Worm (Caenorhabditis elegans) whole organism, L2 larva: ENCODE data around the gene Y23B4A.1.
A peak's percentile ranks its signal among the peaks of the same experiment; 100 is the strongest.

Experiments
- C34F6.9 ChIP-seq: fragments of 150-350 bp; optimal IDR thresholded peaks from 2 replicates; lab custom pipeline; 2014; ENCODE audit warnings: missing biosample characterization, missing genetic modification characterization
- F13H6.1 ChIP-seq: sonication (generic microtip); optimal IDR thresholded peaks from 2 replicates; lab custom pipeline; 2016; ENCODE audit warnings: missing genetic modification characterization, missing compliant biosample characterization
- R02D3.7 ChIP-seq: fragments of 150-350 bp; optimal IDR thresholded peaks from 2 replicates; lab custom pipeline; 2014; ENCODE audit warnings: missing biosample characterization, missing genetic modification characterization
- Y55F3AM.14 ChIP-seq: fragments of 200-800 bp; sonication (Bioruptor generic); optimal IDR thresholded peaks from 2 replicates; lab custom pipeline; 2018; ENCODE audit warnings: mild to moderate bottlenecking, missing genetic modification characterization, missing compliant biosample characterization
- ZK546.5 ChIP-seq: sonication (generic microtip); optimal IDR thresholded peaks from 2 replicates; lab custom pipeline; 2017; ENCODE audit warnings: missing biosample characterization, missing genetic modification characterization
- alr-1 ChIP-seq: fragments of 150-350 bp; optimal IDR thresholded peaks from 2 replicates; lab custom pipeline; 2014; ENCODE audit warnings: missing biosample characterization, missing genetic modification characterization
- aly-2 ChIP-seq: fragments of 150-350 bp; optimal IDR thresholded peaks from 2 replicates; lab custom pipeline; 2014; ENCODE audit warnings: missing biosample characterization, missing genetic modification characterization
- blmp-1 ChIP-seq: sonication (generic microtip); optimal IDR thresholded peaks from 2 replicates; lab custom pipeline; 2017; ENCODE audit warnings: missing genetic modification characterization, mild to moderate bottlenecking, missing compliant biosample characterization, antibody characterized with exemption, moderate library complexity; ENCODE audit not compliant: insufficient read depth
- ceh-16 ChIP-seq: fragments of 150-350 bp; optimal IDR thresholded peaks from 2 replicates; lab custom pipeline; 2014; ENCODE audit warnings: missing biosample characterization, missing genetic modification characterization
- ceh-82 ChIP-seq: fragments of 150-350 bp; optimal IDR thresholded peaks from 2 replicates; lab custom pipeline; 2014; ENCODE audit warnings: missing biosample characterization, missing genetic modification characterization
- crh-2 ChIP-seq: sonication (generic microtip); optimal IDR thresholded peaks from 2 replicates; lab custom pipeline; 2017; ENCODE audit warnings: missing biosample characterization, missing genetic modification characterization
- dmd-4 ChIP-seq: sonication (generic microtip); optimal IDR thresholded peaks from 2 replicates; lab custom pipeline; 2017; ENCODE audit warnings: missing biosample characterization, missing genetic modification characterization
- egl-27 ChIP-seq: sonication (generic microtip); optimal IDR thresholded peaks from 3 replicates; lab custom pipeline; 2017; ENCODE audit warnings: missing biosample characterization, missing genetic modification reagents, missing genetic modification characterization
- elt-1 ChIP-seq: fragments of 150-350 bp; optimal IDR thresholded peaks from 2 replicates; lab custom pipeline; 2014; ENCODE audit warnings: missing biosample characterization, missing genetic modification characterization
- elt-3 ChIP-seq: sonication (generic microtip); optimal IDR thresholded peaks from 2 replicates; lab custom pipeline; 2017; ENCODE audit warnings: missing biosample characterization, missing genetic modification characterization
- fos-1 ChIP-seq: fragments of 150-350 bp; optimal IDR thresholded peaks from 2 replicates; lab custom pipeline; 2014; ENCODE audit warnings: missing biosample characterization, missing genetic modification characterization
- gmeb-1 ChIP-seq: fragments of 150-350 bp; optimal IDR thresholded peaks from 2 replicates; lab custom pipeline; 2014; ENCODE audit warnings: missing biosample characterization, missing genetic modification characterization
- lin-11 ChIP-seq: fragments of 150-350 bp; sonication (generic microtip); optimal IDR thresholded peaks from 2 replicates; lab custom pipeline; 2014; ENCODE audit warnings: missing biosample characterization, missing genetic modification characterization, inconsistent platforms, mixed read lengths
- lin-13 ChIP-seq: fragments of 150-350 bp; optimal IDR thresholded peaks from 2 replicates; lab custom pipeline; 2014; ENCODE audit warnings: missing biosample characterization, missing genetic modification reagents, missing genetic modification characterization
- lin-39 ChIP-seq: fragments of 150-350 bp; optimal IDR thresholded peaks from 2 replicates; lab custom pipeline; 2014; ENCODE audit warnings: missing biosample characterization, missing genetic modification reagents, missing genetic modification characterization
- lsy-2 ChIP-seq, 2 experiments: fragments of 150-350 bp in 1 of 2; sonication (generic microtip) in 1 of 2; optimal IDR thresholded peaks; 2 replicates each; lab custom pipeline; 2014 to 2017; ENCODE audit warnings: missing biosample characterization in 2 of 2, missing genetic modification characterization in 2 of 2
- mab-5 ChIP-seq: fragments of 150-350 bp; optimal IDR thresholded peaks from 2 replicates; lab custom pipeline; 2014; ENCODE audit warnings: missing biosample characterization, missing genetic modification characterization
- mbf-1 ChIP-seq: sonication (generic microtip); optimal IDR thresholded peaks from 2 replicates; lab custom pipeline; 2017; ENCODE audit warnings: missing biosample characterization, missing genetic modification characterization
- mdl-1 ChIP-seq, 2 experiments: fragments of 150-350 bp in 1 of 2; sonication (generic microtip) in 1 of 2; optimal IDR thresholded peaks; 2 replicates each; lab custom pipeline; 2017; ENCODE audit warnings: missing biosample characterization in 2 of 2, missing genetic modification characterization in 2 of 2
- nhr-10 ChIP-seq: sonication (generic microtip); optimal IDR thresholded peaks from 2 replicates; lab custom pipeline; 2017; ENCODE audit warnings: missing biosample characterization, missing genetic modification characterization
- nhr-12 ChIP-seq: fragments of 150-350 bp; optimal IDR thresholded peaks from 2 replicates; lab custom pipeline; 2014; ENCODE audit warnings: missing biosample characterization, missing genetic modification characterization
- nhr-129 ChIP-seq: fragments of 150-350 bp; optimal IDR thresholded peaks from 2 replicates; lab custom pipeline; 2014; ENCODE audit warnings: missing biosample characterization, missing genetic modification characterization
- nhr-23 ChIP-seq: fragments of 150-350 bp; optimal IDR thresholded peaks from 2 replicates; lab custom pipeline; 2014; ENCODE audit warnings: missing biosample characterization, missing genetic modification reagents, missing genetic modification characterization
- nhr-237 ChIP-seq: fragments of 150-350 bp; optimal IDR thresholded peaks from 2 replicates; lab custom pipeline; 2014; ENCODE audit warnings: missing biosample characterization, missing genetic modification characterization
- nhr-25 ChIP-seq: fragments of 150-350 bp; sonication (generic microtip); optimal IDR thresholded peaks from 3 replicates; lab custom pipeline; 2014; ENCODE audit warnings: missing biosample characterization, missing genetic modification characterization
- nhr-6 ChIP-seq: fragments of 150-350 bp; optimal IDR thresholded peaks from 2 replicates; lab custom pipeline; 2014; ENCODE audit warnings: missing biosample characterization, missing genetic modification characterization
- nhr-77 ChIP-seq: fragments of 150-350 bp; optimal IDR thresholded peaks from 2 replicates; lab custom pipeline; 2014; ENCODE audit warnings: missing biosample characterization, missing genetic modification characterization
- peb-1 ChIP-seq: fragments of 150-350 bp; optimal IDR thresholded peaks from 2 replicates; lab custom pipeline; 2014; ENCODE audit warnings: missing biosample characterization, missing genetic modification characterization
- sem-4 ChIP-seq: fragments of 150-350 bp; optimal IDR thresholded peaks from 2 replicates; lab custom pipeline; 2014; ENCODE audit warnings: missing biosample characterization, missing genetic modification reagents, missing genetic modification characterization
- skn-1 ChIP-seq: sonication (generic microtip); optimal IDR thresholded peaks from 2 replicates; lab custom pipeline; 2017; ENCODE audit warnings: missing biosample characterization, missing genetic modification characterization
- sma-3 ChIP-seq: sonication (generic microtip); optimal IDR thresholded peaks from 2 replicates; lab custom pipeline; 2016; ENCODE audit warnings: missing genetic modification reagents, missing genetic modification characterization, missing compliant biosample characterization
- sma-9 ChIP-seq, 2 experiments: fragments of 150-350 bp in 1 of 2; sonication (generic microtip) in 1 of 2; optimal IDR thresholded peaks; 2 replicates each; lab custom pipeline; 2014 to 2016; ENCODE audit warnings: missing genetic modification characterization in 2 of 2, mild to moderate bottlenecking in 1 of 2, missing biosample characterization in 1 of 2, missing compliant biosample characterization in 1 of 2, missing genetic modification reagents in 1 of 2, moderate library complexity in 1 of 2
- snpc-4 ChIP-seq: fragments of 150-350 bp; optimal IDR thresholded peaks from 2 replicates; lab custom pipeline; 2014; ENCODE audit warnings: missing biosample characterization, missing genetic modification characterization
- unc-39 ChIP-seq: fragments of 150-350 bp; optimal IDR thresholded peaks from 2 replicates; lab custom pipeline; 2014; ENCODE audit warnings: missing biosample characterization, missing genetic modification characterization
- unc-55 ChIP-seq: fragments of 150-350 bp; sonication (generic microtip); optimal IDR thresholded peaks from 3 replicates; lab custom pipeline; 2014; ENCODE audit warnings: missing biosample characterization, missing genetic modification reagents, missing genetic modification characterization
- ztf-1 ChIP-seq: fragments of 200-800 bp; sonication (Bioruptor generic); conservative IDR thresholded peaks from 2 replicates; pipeline ENCODE4 v1.3.6; 2022; ENCODE audit warnings: missing genetic modification characterization, missing compliant biosample characterization
- ztf-4 ChIP-seq: fragments of 150-350 bp; optimal IDR thresholded peaks from 2 replicates; lab custom pipeline; 2014; ENCODE audit warnings: missing biosample characterization, missing genetic modification characterization

The Y23B4A.1 gene

ce11 chrX:5917284-5917683 is at the start of gene Y23B4A.1:
Gene Y23B4A.1 (minus strand): TSS chrX:5917384.
- TF ChIP-seq nhr-129 (tag; lab: Kevin White, UChicago) (no peak), C34F6.9 (tag; lab: Kevin White, UChicago) (no peak), ceh-82 (tag; lab: Kevin White, UChicago) (no peak), lsy-2 (tag; optimal IDR thresholded peaks at IDR 0.05; lab: Kevin White, UChicago) (no peak), F13H6.1 (tag; lab: Kevin White, UChicago) (no peak), lin-13 (GFP tag; lab: Kevin White, UChicago) (no peak), sma-3 (GFP tag; lab: Kevin White, UChicago) (no peak), sma-9 (GFP tag; optimal IDR thresholded peaks at IDR 0.05; lab: Kevin White, UChicago) (no peak), sma-9 (tag; optimal IDR thresholded peaks at IDR 0.05; lab: Kevin White, UChicago) (no peak), nhr-77 (tag; lab: Kevin White, UChicago) (no peak), snpc-4 (tag; lab: Kevin White, UChicago) (no peak), nhr-10 (tag; lab: Kevin White, UChicago) (no peak), ztf-1 (GFP tag; lab: Robert Waterston, UW) (no peak), lin-11 (tag; lab: Kevin White, UChicago) (no peak)

ce11 chrX:5962560-5962959 is 45.4 kb upstream of the Y23B4A.1 start:
- TF ChIP-seq lin-39 (tag; lab: Kevin White, UChicago) (no peak), dmd-4 (tag; lab: Kevin White, UChicago) (no peak), egl-27 (no peak), ceh-16 (tag; lab: Kevin White, UChicago) (no peak), nhr-6 (no peak), lsy-2 (tag; optimal IDR thresholded peaks at IDR 0.05; lab: Kevin White, UChicago) (no peak), F13H6.1 (tag; lab: Kevin White, UChicago) (no peak), elt-1 (no peak), peb-1 (tag; lab: Kevin White, UChicago) (no peak), fos-1 (peak; percentile 16), ZK546.5 (no peak), lin-11 (tag; lab: Kevin White, UChicago) (no peak), sma-9 (GFP tag; optimal IDR thresholded peaks at IDR 0.05; lab: Kevin White, UChicago) (peak; percentile 42), sma-9 (tag; optimal IDR thresholded peaks at IDR 0.05; lab: Kevin White, UChicago) (no peak), R02D3.7 (tag; lab: Kevin White, UChicago) (no peak), aly-2 (no peak), snpc-4 (tag; lab: Kevin White, UChicago) (no peak), mab-5 (tag; lab: Kevin White, UChicago) (no peak), unc-55 (GFP tag; lab: Kevin White, UChicago) (no peak), alr-1 (tag; lab: Kevin White, UChicago) (no peak), gmeb-1 (tag; lab: Kevin White, UChicago) (peak; percentile 41), mdl-1 (tag; optimal IDR thresholded peaks at IDR 0.05; lab: Kevin White, UChicago) (no peak), elt-3 (no peak), nhr-237 (tag; lab: Kevin White, UChicago) (no peak), ztf-4 (tag; lab: Kevin White, UChicago) (no peak)

ce11 chrX:5960872-5961271 is 43.7 kb upstream of the Y23B4A.1 start:
- TF ChIP-seq lin-11 (tag; lab: Kevin White, UChicago) (no peak), egl-27 (no peak), lin-39 (tag; lab: Kevin White, UChicago) (no peak), alr-1 (tag; lab: Kevin White, UChicago) (no peak), R02D3.7 (tag; lab: Kevin White, UChicago) (no peak), nhr-12 (tag; lab: Kevin White, UChicago) (no peak), blmp-1 (tag; lab: Kevin White, UChicago) (no peak), fos-1 (no peak), unc-39 (tag; lab: Kevin White, UChicago) (no peak), peb-1 (tag; lab: Kevin White, UChicago) (no peak), nhr-25 (tag; lab: Kevin White, UChicago) (no peak), sem-4 (tag; lab: Kevin White, UChicago) (no peak), nhr-23 (no peak), nhr-237 (tag; lab: Kevin White, UChicago) (no peak), mbf-1 (tag; lab: Kevin White, UChicago) (no peak), crh-2 (tag; lab: Kevin White, UChicago) (no peak), Y55F3AM.14 (GFP tag; lab: Kevin White, UChicago) (no peak), ztf-1 (GFP tag; lab: Robert Waterston, UW) (no peak), skn-1 (tag; lab: Kevin White, UChicago) (no peak), unc-55 (GFP tag; lab: Kevin White, UChicago) (no peak)
